Worm (Caenorhabditis elegans) whole organism, L1 larva: ENCODE data around the gene atg-18.

Source experiments
- ceh-90 ChIP-seq: sonication (generic microtip); optimal IDR thresholded peaks from 2 replicates; lab custom pipeline; 2016; ENCODE audit warnings: missing genetic modification characterization, missing compliant biosample characterization
- egl-27 ChIP-seq, 2 experiments: fragments of 150-350 bp in 1 of 2; sonication (generic microtip); optimal IDR thresholded peaks; 3 replicates each; lab custom pipeline; 2017 to 2018; ENCODE audit warnings: missing biosample characterization in 2 of 2, missing genetic modification characterization in 2 of 2, missing genetic modification reagents in 2 of 2
- fkh-10 ChIP-seq: sonication (generic microtip); optimal IDR thresholded peaks from 2 replicates; lab custom pipeline; 2017; ENCODE audit warnings: missing biosample characterization, missing genetic modification reagents, missing genetic modification characterization
- lin-13 ChIP-seq: fragments of 150-350 bp; optimal IDR thresholded peaks from 2 replicates; lab custom pipeline; 2014; ENCODE audit warnings: missing biosample characterization, missing genetic modification reagents, missing genetic modification characterization
- nhr-11 ChIP-seq: fragments of 150-350 bp; optimal IDR thresholded peaks from 2 replicates; lab custom pipeline; 2014; ENCODE audit warnings: missing biosample characterization, missing genetic modification characterization
- sptf-1 ChIP-seq: fragments of 150-350 bp; optimal IDR thresholded peaks from 2 replicates; lab custom pipeline; 2014; ENCODE audit warnings: missing biosample characterization, missing genetic modification characterization
- vab-15 ChIP-seq: sonication (generic microtip); optimal IDR thresholded peaks from 2 replicates; lab custom pipeline; 2017; ENCODE audit warnings: missing genotype, mild to moderate bottlenecking, missing genetic modification characterization, missing compliant biosample characterization

ce11 chrV:8663023-8663422 lies 31.9 kb upstream of the atg-18 start:
- TF ChIP-seq egl-27 (tag; optimal IDR thresholded peaks at IDR 0.05; lab: Kevin White, UChicago) (no peak), lin-13 (GFP tag; lab: Kevin White, UChicago) (no peak), fkh-10 (GFP tag; lab: Kevin White, UChicago) (no peak), vab-15 (tag; lab: Kevin White, UChicago) (no peak), nhr-11 (no peak), ceh-90 (tag; lab: Kevin White, UChicago) (no peak), sptf-1 (no peak)
